Fruit fly (Drosophila melanogaster) whole organism, embryonic: ENCODE data around the gene ninaE.
A peak's percentile ranks its signal among the peaks of the same experiment; 100 is the strongest.

ENCODE experiments used
- CG13894 ChIP-seq: fragments of 200-800 bp; sonication (Bioruptor generic); optimal IDR thresholded peaks from 3 replicates; lab custom pipeline; 2018; ENCODE audit warnings: missing biosample characterization, mild to moderate bottlenecking, missing genetic modification characterization, moderate library complexity
- row ChIP-seq: fragments of 200-800 bp; sonication (Bioruptor generic); IDR thresholded peaks from 3 replicates; pipeline ENCODE4 v1.3.6; 2022; ENCODE audit warnings: missing biosample characterization, missing genetic modification characterization

dm6 chr3R:19859370-19860033 is 28.5 kb downstream of the ninaE start:
- TF ChIP-seq row (peak; percentile 63), CG13894 (tag; lab: Kevin White, UChicago) (no peak)
